Fruit fly (Drosophila melanogaster): ENCODE measurements around the gene promL.

- no peak for TF ChIP-seq aop (GFP tag; IDR thresholded peaks at IDR 0.05)
- TF ChIP-seq CoRest (tag; optimal IDR thresholded peaks at IDR 0.05), result no peak
- TF ChIP-seq CG10431 (GFP tag; optimal IDR thresholded peaks at IDR 0.05), result no peak
- no peak for TF ChIP-seq Blimp-1 (GFP tag; optimal IDR thresholded peaks at IDR 0.05)
- TF ChIP-seq ac (GFP tag; optimal IDR thresholded peaks at IDR 0.05), result no peak
- TF ChIP-seq Spps (tag; optimal IDR thresholded peaks at IDR 0.05), result no peak
- TF ChIP-seq Sox102F (GFP tag; optimal IDR thresholded peaks at IDR 0.05), result no peak
Measured at dm6 chr3L:3124939-3125648, 2.4 kb downstream of the promL start.
